Worm (Caenorhabditis elegans) whole organism, L4 larva: ENCODE data around the gene F38B7.2.

Source experiments
- ZK337.2 ChIP-seq: fragments of 200-800 bp; sonication (Bioruptor generic); IDR thresholded peaks from 2 replicates; pipeline ENCODE4 v1.3.6; 2022; ENCODE audit warnings: missing genetic modification reagents, missing genetic modification characterization, missing compliant biosample characterization
- arid-1 ChIP-seq: fragments of 200-800 bp; sonication (Bioruptor generic); conservative IDR thresholded peaks from 2 replicates; pipeline ENCODE4 v1.3.6; 2022; ENCODE audit warnings: missing genetic modification reagents, missing genetic modification characterization, missing compliant biosample characterization
- hlh-30 ChIP-seq: sonication (generic microtip); optimal IDR thresholded peaks from 2 replicates; lab custom pipeline; 2017; ENCODE audit warnings: antibody characterized with exemption, mild to moderate bottlenecking, missing genetic modification characterization, missing compliant biosample characterization; ENCODE audit not compliant: insufficient read depth
- lin-15B ChIP-seq: fragments of 150-350 bp; sonication (generic microtip); optimal IDR thresholded peaks from 3 replicates; lab custom pipeline; 2014; ENCODE audit warnings: missing biosample characterization, missing genetic modification characterization
- nhr-10 ChIP-seq: fragments of 150-350 bp; optimal IDR thresholded peaks from 2 replicates; lab custom pipeline; 2014; ENCODE audit warnings: missing biosample characterization, missing genetic modification characterization
- nhr-102 ChIP-seq: sonication (generic microtip); optimal IDR thresholded peaks from 2 replicates; lab custom pipeline; 2016; ENCODE audit warnings: mild to moderate bottlenecking, missing genetic modification characterization, moderate library complexity, missing compliant biosample characterization
- nhr-28 ChIP-seq: fragments of 150-350 bp; optimal IDR thresholded peaks from 2 replicates; lab custom pipeline; 2014; ENCODE audit warnings: missing biosample characterization, missing genetic modification characterization
- nhr-41 ChIP-seq: fragments of 200-800 bp; sonication (Bioruptor generic); IDR thresholded peaks from 2 replicates; pipeline ENCODE4 v1.3.6; 2022; ENCODE audit warnings: missing genetic modification reagents, missing genetic modification characterization, missing compliant biosample characterization
- nhr-48 ChIP-seq: sonication (generic microtip); optimal IDR thresholded peaks from 2 replicates; lab custom pipeline; 2016; ENCODE audit warnings: mild to moderate bottlenecking, missing genetic modification characterization, missing compliant biosample characterization
- unc-62 ChIP-seq, 3 experiments: fragments of 150-350 bp in 1 of 3; sonication (generic microtip); optimal IDR thresholded peaks in 2 of 3; peaks in 1 of 3; 1 replicate in 1 of 3; 2 replicates in 2 of 3; lab custom pipeline; 2014 to 2017; ENCODE audit warnings: missing biosample characterization in 3 of 3, missing genetic modification characterization in 3 of 3, missing genetic modification reagents in 3 of 3, missing genotype in 1 of 3

DNA sequence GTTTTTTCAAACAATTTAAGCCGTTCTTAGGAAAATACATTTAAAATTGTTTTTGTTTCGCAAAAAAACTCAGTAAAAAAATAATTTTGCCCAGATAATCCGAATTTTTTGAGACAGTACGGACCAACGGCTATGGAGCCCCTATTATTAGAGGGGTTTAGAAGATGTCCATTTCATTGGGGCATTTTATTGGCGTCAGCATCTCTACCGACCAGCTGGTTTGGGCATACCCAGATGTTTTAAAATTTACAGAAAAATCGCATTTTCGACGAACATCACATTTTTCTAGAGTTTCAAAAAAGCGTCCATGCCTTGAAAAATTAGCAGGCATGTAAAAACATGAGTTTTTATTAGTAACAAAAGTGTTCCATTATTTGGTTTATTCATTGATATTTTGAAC, 2.5 kb upstream of the F38B7.2 start:
- TF ChIP-seq lin-15B (tag; lab: Kevin White, UChicago), result no peak
- TF ChIP-seq hlh-30 (tag; lab: Kevin White, UChicago), result no peak
- no peak for TF ChIP-seq nhr-10 (tag; lab: Kevin White, UChicago)
- TF ChIP-seq nhr-102 (tag; lab: Kevin White, UChicago), result no peak
- TF ChIP-seq nhr-41 (GFP tag; lab: Robert Waterston, UW), result no peak
- TF ChIP-seq nhr-28 (tag; lab: Kevin White, UChicago), result no peak
- 0 out of 2 replicates have a peak, but pooled peaks have one; percentile 39 for TF ChIP-seq arid-1
- TF ChIP-seq ZK337.2, result no peak
- TF ChIP-seq unc-62 (GFP tag; optimal IDR thresholded peaks at IDR 0.05 in 1 of 2; lab: Kevin White, UChicago), result no peak
- no peak for TF ChIP-seq unc-62 (tag; optimal IDR thresholded peaks at IDR 0.05; lab: Kevin White, UChicago)
- no peak for TF ChIP-seq nhr-48 (tag; lab: Kevin White, UChicago)
